Worm (Caenorhabditis elegans) whole organism, L3 larva: ENCODE measurements around the gene rhgf-1.

ENCODE experiments used
- lin-15B ChIP-seq: fragments of 150-350 bp; optimal IDR thresholded peaks from 2 replicates; lab custom pipeline; 2014; ENCODE audit warnings: missing biosample characterization, missing genetic modification characterization
- mdl-1 ChIP-seq: fragments of 150-350 bp; optimal IDR thresholded peaks from 2 replicates; lab custom pipeline; 2014; ENCODE audit warnings: missing biosample characterization, missing genetic modification characterization
- nhr-77 ChIP-seq: fragments of 150-350 bp; optimal IDR thresholded peaks from 2 replicates; lab custom pipeline; 2014; ENCODE audit warnings: missing biosample characterization, missing genetic modification characterization
- snpc-4 ChIP-seq: fragments of 150-350 bp; optimal IDR thresholded peaks from 2 replicates; lab custom pipeline; 2014; ENCODE audit warnings: missing biosample characterization, missing genetic modification characterization
- unc-62 ChIP-seq: fragments of 150-350 bp; sonication (generic microtip); optimal IDR thresholded peaks from 4 replicates; lab custom pipeline; 2014; ENCODE audit warnings: missing biosample characterization, missing genetic modification reagents, missing genetic modification characterization

ce11 chrX:10692057-10692456, 19.6 kb downstream of the rhgf-1 start:
- TF ChIP-seq lin-15B (tag; lab: Kevin White, UChicago) (no peak), unc-62 (GFP tag; lab: Kevin White, UChicago) (no peak), mdl-1 (tag; lab: Kevin White, UChicago) (no peak), snpc-4 (tag; lab: Kevin White, UChicago) (no peak), nhr-77 (tag; lab: Kevin White, UChicago) (no peak)
